4 fruit fly cellular contexts compared by ENCODE assay signal in the genomic region with DNA sequence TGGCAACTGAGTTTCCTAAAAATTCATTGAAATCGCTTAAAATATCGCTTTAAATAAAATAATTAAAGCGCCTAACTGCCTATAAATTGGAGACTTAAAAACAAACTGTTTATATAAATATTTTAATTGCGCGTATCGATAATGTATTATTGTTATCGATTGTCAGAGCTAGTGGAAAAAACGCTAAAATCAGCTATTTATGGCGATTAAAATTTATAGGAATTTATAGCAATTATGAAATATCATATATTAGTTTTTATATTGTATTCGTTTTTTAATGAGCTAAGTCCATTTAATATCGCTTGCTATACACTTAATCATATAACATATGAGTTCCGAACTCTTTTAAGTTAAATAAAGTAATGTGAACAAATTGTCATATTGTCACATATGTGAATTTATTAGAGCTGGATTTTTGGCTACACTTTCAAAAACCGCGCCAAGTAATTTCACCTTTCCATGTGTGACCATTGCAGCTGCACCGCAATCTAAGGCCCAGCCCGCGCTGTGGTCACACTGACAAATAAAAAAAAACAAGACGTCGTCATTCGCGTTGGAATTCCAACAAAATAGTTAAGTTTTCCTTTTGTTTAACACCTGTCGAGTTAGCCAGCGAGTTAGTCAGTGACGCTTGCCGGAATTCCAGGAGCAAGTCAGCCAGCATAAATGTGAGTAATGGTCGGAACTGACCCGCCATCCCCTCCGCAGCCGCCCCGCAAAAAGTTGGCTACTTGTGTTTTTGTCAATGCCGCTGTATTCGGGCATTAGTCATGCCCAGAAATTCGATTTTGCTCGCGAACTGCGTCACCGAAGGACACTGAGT.
TF ChIP-seq lines count a peak whose summit lies in the region.

A gene (minus strand): TSS at position 78 of the 823 bp plus-strand sequence.
A gene (plus strand): TSS at position 509 of the 823 bp plus-strand sequence.

- TF ChIP-seq CTCF in whole organism, embryonic (GFP tag; optimal IDR thresholded peaks at IDR 0.05; lab: Kevin White, UChicago), result no peak

TF ChIP-seq in whole organism, adult, 20 proteins besides CTCF, POLR2A, EP300 and RAD21:
- TF ChIP-seq CG1620 (GFP tag; optimal IDR thresholded peaks at IDR 0.05; lab: Kevin White, UChicago) (no peak), ovo (GFP tag; optimal IDR thresholded peaks at IDR 0.05; lab: Kevin White, UChicago) (no peak), pad (GFP tag; optimal IDR thresholded peaks at IDR 0.05; lab: Kevin White, UChicago) (no peak), CG11617 (GFP tag; optimal IDR thresholded peaks at IDR 0.05; lab: Kevin White, UChicago) (no peak), bab1 (GFP tag; optimal IDR thresholded peaks at IDR 0.05; lab: Kevin White, UChicago) (peak; percentile 11), kay (GFP tag; lab: Kevin White, UChicago; ENCODE audit: borderline replicate concordance) (peak; percentile 65), tj (GFP tag; optimal IDR thresholded peaks at IDR 0.05; lab: Kevin White, UChicago) (peak; percentile 72), Hr96 (GFP tag; optimal IDR thresholded peaks at IDR 0.05; lab: Kevin White, UChicago) (no peak), CG7045 (GFP tag; optimal IDR thresholded peaks at IDR 0.05; lab: Kevin White, UChicago) (no peak), toe (GFP tag; optimal IDR thresholded peaks at IDR 0.05; lab: Kevin White, UChicago) (no peak), CG33017 (tag; optimal IDR thresholded peaks at IDR 0.05; lab: Kevin White, UChicago) (no peak), cnc (optimal IDR thresholded peaks at IDR 0.05; lab: Kevin White, UChicago) (no peak), CG5204 (GFP tag; optimal IDR thresholded peaks at IDR 0.05; lab: Kevin White, UChicago) (no peak), Clk (GFP tag; optimal IDR thresholded peaks at IDR 0.05; lab: Kevin White, UChicago) (no peak), CG7101 (tag; optimal IDR thresholded peaks at IDR 0.05; lab: Kevin White, UChicago) (no peak), CG14711 (tag; optimal IDR thresholded peaks at IDR 0.05; lab: Kevin White, UChicago) (no peak), cic (GFP tag; optimal IDR thresholded peaks at IDR 0.05; lab: Kevin White, UChicago) (no peak), Mnt (GFP tag; optimal IDR thresholded peaks at IDR 0.05; lab: Kevin White, UChicago) (peak; percentile 24), Crg-1 (GFP tag; optimal IDR thresholded peaks at IDR 0.05; lab: Kevin White, UChicago) (no peak), CG12768 (GFP tag; optimal IDR thresholded peaks at IDR 0.05; lab: Kevin White, UChicago) (no peak)

TF ChIP-seq in whole organism, embryonic, 481 proteins besides CTCF, POLR2A, EP300 and RAD21 (continues in another document):
- TF ChIP-seq lov (optimal IDR thresholded peaks at IDR 0.05; lab: Kevin White, UChicago) (no peak), lov (GFP tag; IDR thresholded peaks at IDR 0.05; lab: Robert Waterston, UW) (no peak), crol (GFP tag; IDR thresholded peaks at IDR 0.05; lab: Robert Waterston, UW) (peak; percentile 78), abd-A (tag; optimal IDR thresholded peaks at IDR 0.05; lab: Kevin White, UChicago) (peak; percentile 33), CG6791 (GFP tag; IDR thresholded peaks at IDR 0.05; lab: Robert Waterston, UW; ENCODE audit: partially characterized antibody) (peak; percentile 36; the same call in 1 of the 3 replicates), D19B (GFP tag; optimal IDR thresholded peaks at IDR 0.05; lab: Kevin White, UChicago) (no peak), psq (GFP tag; optimal IDR thresholded peaks at IDR 0.05; lab: Kevin White, UChicago) (no peak), Dp (GFP tag; optimal IDR thresholded peaks at IDR 0.05; lab: Kevin White, UChicago) (peak; percentile 85), Dll (GFP tag; IDR thresholded peaks at IDR 0.05; lab: Robert Waterston, UW; ENCODE audit: partially characterized antibody) (peak; percentile 50; the same call in 1 of the 4 replicates), Sry-δ (GFP tag; optimal IDR thresholded peaks at IDR 0.05; lab: Kevin White, UChicago) (peak; percentile 34), sna (GFP tag; IDR thresholded peaks at IDR 0.05; lab: Robert Waterston, UW; ENCODE audit: partially characterized antibody) (0 out of 2 replicates have a peak, but pooled peaks have one; percentile 43), hb (GFP tag; IDR thresholded peaks at IDR 0.05; lab: Robert Waterston, UW; ENCODE audit: partially characterized antibody) (no peak), CG17359 (tag; optimal IDR thresholded peaks at IDR 0.05; lab: Kevin White, UChicago) (peak; percentile 91), HLH54F (GFP tag; optimal IDR thresholded peaks at IDR 0.05; lab: Kevin White, UChicago) (peak; percentile 3), dan (GFP tag; IDR thresholded peaks at IDR 0.05; lab: Robert Waterston, UW) (no peak), HLHmδ (GFP tag; optimal IDR thresholded peaks at IDR 0.05; lab: Kevin White, UChicago) (no peak), nerfin-1 (tag; optimal IDR thresholded peaks at IDR 0.05; lab: Kevin White, UChicago) (peak; percentile 31), CoRest (tag; optimal IDR thresholded peaks at IDR 0.05; lab: Kevin White, UChicago) (peak; percentile 12), CG4617 (GFP tag; optimal IDR thresholded peaks at IDR 0.05; lab: Kevin White, UChicago; ENCODE audit: borderline replicate concordance) (peak; percentile 68)

TF ChIP-seq in whole organism, prepupa, 60 proteins besides CTCF, POLR2A, EP300 and RAD21:
- TF ChIP-seq Eip78C (GFP tag; lab: Kevin White, UChicago), result peak; percentile 37
- TF ChIP-seq svp (GFP tag; lab: Kevin White, UChicago), result peak; percentile 56
- TF ChIP-seq Blimp-1 (GFP tag; optimal IDR thresholded peaks at IDR 0.05; lab: Kevin White, UChicago), result no peak
- peak; percentile 11 for TF ChIP-seq Sox14 (GFP tag; optimal IDR thresholded peaks at IDR 0.05; lab: Kevin White, UChicago)
- no peak for TF ChIP-seq Hr38 (GFP tag; optimal IDR thresholded peaks at IDR 0.05; lab: Kevin White, UChicago)
- TF ChIP-seq fkh (GFP tag; optimal IDR thresholded peaks at IDR 0.05; lab: Kevin White, UChicago), result peak; percentile 57

TF ChIP-seq in whole organism, wandering third instar larva, 38 proteins besides CTCF, POLR2A, EP300 and RAD21:
- TF ChIP-seq brk (GFP tag; optimal IDR thresholded peaks at IDR 0.05; lab: Kevin White, UChicago) (no peak), Rel (GFP tag; optimal IDR thresholded peaks at IDR 0.05; lab: Kevin White, UChicago) (no peak), Rel (tag; optimal IDR thresholded peaks at IDR 0.05; lab: Kevin White, UChicago) (no peak), jim (GFP tag; optimal IDR thresholded peaks at IDR 0.05; lab: Kevin White, UChicago) (peak; percentile 47), ey (GFP tag; optimal IDR thresholded peaks at IDR 0.05; lab: Kevin White, UChicago) (no peak), foxo (GFP tag; optimal IDR thresholded peaks at IDR 0.05; lab: Kevin White, UChicago) (no peak), Hnf4 (GFP tag; optimal IDR thresholded peaks at IDR 0.05; lab: Kevin White, UChicago) (no peak), Myc (optimal IDR thresholded peaks at IDR 0.05; lab: Kevin White, UChicago) (peak; percentile 85), tai (GFP tag; optimal IDR thresholded peaks at IDR 0.05; lab: Kevin White, UChicago) (no peak), sage (GFP tag; optimal IDR thresholded peaks at IDR 0.05; lab: Kevin White, UChicago) (no peak)
